Worm (Caenorhabditis elegans): ENCODE results near the gene F56D5.3.

F56D5.3 gene

ce11 chrIV:9408004-9408403, 10.6 kb downstream of the F56D5.3 start, which contains the start of gene F56D5.5:
F56D5.5 (minus strand) TSS chrIV:9408104.
- TF ChIP-seq tbx-7 (tag; optimal IDR thresholded peaks at IDR 0.05) = no peak
- no peak for TF ChIP-seq ama-1 (optimal IDR thresholded peaks at IDR 0.05)
- TF ChIP-seq ceh-9 (tag; optimal IDR thresholded peaks at IDR 0.05) = no peak
- TF ChIP-seq gmeb-2 (tag; optimal IDR thresholded peaks at IDR 0.05) = no peak
- TF ChIP-seq hlh-30 (tag; optimal IDR thresholded peaks at IDR 0.05; ENCODE audit: insufficient read depth) = no peak

ce11 chrIV:9422408-9422807, 25.0 kb downstream of the F56D5.3 start, which contains the start of gene F56D5.9:
F56D5.9 (minus strand) TSS chrIV:9422508.
- no peak for TF ChIP-seq elt-2 (tag; optimal IDR thresholded peaks at IDR 0.05)
- no peak for TF ChIP-seq pat-9 (tag; optimal IDR thresholded peaks at IDR 0.05)
- TF ChIP-seq sox-2 (GFP tag; IDR thresholded peaks at IDR 0.05) = no peak
- TF ChIP-seq hlh-6 (tag; optimal IDR thresholded peaks at IDR 0.05) = no peak
- no peak for TF ChIP-seq elt-4 (tag; optimal IDR thresholded peaks at IDR 0.05)
- no peak for TF ChIP-seq unc-86 (tag; optimal IDR thresholded peaks at IDR 0.05)

- TF ChIP-seq eyg-1 (tag; optimal IDR thresholded peaks at IDR 0.05) = no peak
- no peak for TF ChIP-seq dve-1 (tag; optimal IDR thresholded peaks at IDR 0.05)
- TF ChIP-seq sdc-2 (tag; optimal IDR thresholded peaks at IDR 0.05) = no peak
- no peak for TF ChIP-seq pha-2 (tag; optimal IDR thresholded peaks at IDR 0.05)
- no peak for TF ChIP-seq tbx-2 (tag; optimal IDR thresholded peaks at IDR 0.05)
- TF ChIP-seq hlh-15 (tag; optimal IDR thresholded peaks at IDR 0.05) = no peak
- no peak for TF ChIP-seq pag-3 (tag; optimal IDR thresholded peaks at IDR 0.05; ENCODE audit: borderline replicate concordance)
- no peak for TF ChIP-seq nfya-1 (tag; optimal IDR thresholded peaks at IDR 0.05)
- no peak for TF ChIP-seq ets-4 (tag; optimal IDR thresholded peaks at IDR 0.05)
- no peak for TF ChIP-seq ceh-34 (tag; optimal IDR thresholded peaks at IDR 0.05)
- no peak for TF ChIP-seq lin-11 (tag; optimal IDR thresholded peaks at IDR 0.05)
- TF ChIP-seq ttx-3 (tag; optimal IDR thresholded peaks at IDR 0.05) = no peak
- no peak for TF ChIP-seq ceh-30 (tag; optimal IDR thresholded peaks at IDR 0.05)
- no peak for TF ChIP-seq mec-3 (tag; optimal IDR thresholded peaks at IDR 0.05; ENCODE audit: borderline replicate concordance)
- no peak for TF ChIP-seq ceh-45 (GFP tag; IDR thresholded peaks at IDR 0.05)
- no peak for TF ChIP-seq elt-4 (tag; optimal IDR thresholded peaks at IDR 0.05)
- TF ChIP-seq che-1 (tag; optimal IDR thresholded peaks at IDR 0.05) = no peak
- TF ChIP-seq odd-2 (tag; optimal IDR thresholded peaks at IDR 0.05) = no peak
Measured at ce11 chrIV:9423095-9423494, 25.7 kb downstream of the F56D5.3 start, which contains the start of gene srxa-2. srxa-2 (plus strand) TSS chrIV:9423395.

- no peak for TF ChIP-seq dve-1 (tag; optimal IDR thresholded peaks at IDR 0.05)
- no peak for TF ChIP-seq pqm-1 (tag; optimal IDR thresholded peaks at IDR 0.05)
- no peak for TF ChIP-seq tbx-2 (tag; optimal IDR thresholded peaks at IDR 0.05)
- TF ChIP-seq K09A11.1 (tag; optimal IDR thresholded peaks at IDR 0.05; ENCODE audit: insufficient read depth) = no peak
- no peak for TF ChIP-seq ceh-31 (tag; optimal IDR thresholded peaks at IDR 0.05)
- TF ChIP-seq ceh-45 (GFP tag; IDR thresholded peaks at IDR 0.05) = no peak
- TF ChIP-seq sox-2 (GFP tag; IDR thresholded peaks at IDR 0.05) = no peak
- no peak for TF ChIP-seq npax-4 (tag; optimal IDR thresholded peaks at IDR 0.05)
- TF ChIP-seq pha-4 (tag; optimal IDR thresholded peaks at IDR 0.05) = no peak
- no peak for TF ChIP-seq elt-2 (tag; optimal IDR thresholded peaks at IDR 0.05)
- no peak for TF ChIP-seq ref-2 (tag; optimal IDR thresholded peaks at IDR 0.05)
- no peak for TF ChIP-seq hlh-15 (tag; optimal IDR thresholded peaks at IDR 0.05)
Measured at ce11 chrIV:9427959-9428358, 30.6 kb downstream of the F56D5.3 start, which contains the start of gene F59B8.1. F59B8.1 (plus strand) TSS chrIV:9428259.

ce11 chrIV:9432327-9432726, 34.9 kb downstream of the F56D5.3 start:
- TF ChIP-seq unc-3 (GFP tag; conservative IDR thresholded peaks at IDR 0.05) = no peak
- no peak for TF ChIP-seq unc-3 (tag; optimal IDR thresholded peaks at IDR 0.05)
- TF ChIP-seq tbx-2 (tag; optimal IDR thresholded peaks at IDR 0.05) = no peak
- no peak for TF ChIP-seq odd-2 (tag; optimal IDR thresholded peaks at IDR 0.05)
- TF ChIP-seq eyg-1 (tag; optimal IDR thresholded peaks at IDR 0.05) = no peak
- no peak for TF ChIP-seq elt-2 (tag; optimal IDR thresholded peaks at IDR 0.05)
- TF ChIP-seq ceh-2 (tag; optimal IDR thresholded peaks at IDR 0.05) = no peak
- no peak for TF ChIP-seq hlh-6 (tag; optimal IDR thresholded peaks at IDR 0.05)
- no peak for TF ChIP-seq lim-6 (tag; optimal IDR thresholded peaks at IDR 0.05)
- TF ChIP-seq dve-1 (tag; optimal IDR thresholded peaks at IDR 0.05) = no peak
- no peak for TF ChIP-seq ceh-31 (tag; optimal IDR thresholded peaks at IDR 0.05)
- TF ChIP-seq K02D7.2 (tag; optimal IDR thresholded peaks at IDR 0.05) = no peak
- no peak for TF ChIP-seq ceh-45 (GFP tag; IDR thresholded peaks at IDR 0.05)
- no peak for TF ChIP-seq nhr-11 (tag; optimal IDR thresholded peaks at IDR 0.05)
- TF ChIP-seq tbx-7 (tag; optimal IDR thresholded peaks at IDR 0.05) = no peak
- TF ChIP-seq hlh-8 (tag; optimal IDR thresholded peaks at IDR 0.05) = no peak
- TF ChIP-seq madf-2 (tag; optimal IDR thresholded peaks at IDR 0.05) = no peak
- TF ChIP-seq F13H6.1 (tag; optimal IDR thresholded peaks at IDR 0.05) = no peak

Measured in whole organism, late embryonic.